Worm (Caenorhabditis elegans): ENCODE measurements around the gene spp-26.
A peak's percentile ranks its signal among the peaks of the same experiment; 100 is the strongest.

spp-26 gene

DNA sequence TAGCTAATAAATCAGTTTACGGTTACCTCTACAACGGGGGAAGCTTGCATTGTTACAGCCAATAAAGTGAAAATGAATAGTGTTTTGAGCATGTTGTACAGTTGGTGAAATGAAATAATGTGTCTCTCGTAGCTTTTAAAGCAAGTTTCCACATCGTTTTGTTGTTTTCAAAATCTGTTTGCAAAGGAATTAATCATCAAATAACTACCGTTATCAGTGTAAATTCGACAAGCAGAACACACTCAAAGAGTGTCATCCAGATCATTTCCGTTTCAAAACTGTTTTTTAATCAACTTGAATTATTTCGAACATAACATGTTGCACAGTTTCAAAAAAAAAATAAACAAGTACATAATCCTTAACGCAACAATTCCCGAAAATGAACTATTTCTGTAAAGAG is 2.0 kb downstream of the spp-26 start, which contains the start of gene spp-27:
TSS of gene spp-27 (minus strand) at position 101 of the 400 bp plus-strand sequence.
- TF ChIP-seq gmeb-2 (tag; optimal IDR thresholded peaks at IDR 0.05) = no peak
- no peak for TF ChIP-seq ceh-48 (tag; optimal IDR thresholded peaks at IDR 0.05)
- TF ChIP-seq eyg-1 (tag; optimal IDR thresholded peaks at IDR 0.05) = no peak
- no peak for TF ChIP-seq unc-55 (GFP tag; optimal IDR thresholded peaks at IDR 0.05)
- no peak for TF ChIP-seq ceh-22 (tag; optimal IDR thresholded peaks at IDR 0.05)

DNA sequence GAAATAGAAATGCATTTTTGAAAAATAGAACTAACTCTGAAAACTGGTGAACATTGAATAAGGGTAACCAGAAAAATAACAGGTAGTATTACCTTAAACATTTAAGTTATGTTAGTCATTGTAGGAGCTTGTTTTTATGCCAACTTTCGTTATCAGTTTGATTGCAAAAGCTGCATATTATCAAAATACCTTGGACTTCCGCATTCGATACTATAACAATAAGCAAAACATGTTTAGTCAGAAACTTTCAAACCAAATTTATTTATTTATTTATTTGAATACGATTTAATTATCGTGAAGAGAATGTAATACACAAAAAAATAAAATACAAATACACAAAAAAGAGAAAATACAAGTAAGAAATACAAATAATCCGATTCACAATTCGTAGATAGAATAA is 4.7 kb downstream of the spp-26 start, which contains the start of gene K04A8.19:
TSS of gene K04A8.19 (minus strand) at position 101 of the 400 bp plus-strand sequence.
- no peak for TF ChIP-seq sox-2 (GFP tag; IDR thresholded peaks at IDR 0.05)
- no peak for TF ChIP-seq fax-1 (tag; optimal IDR thresholded peaks at IDR 0.05)
- no peak for TF ChIP-seq sox-4 (tag; optimal IDR thresholded peaks at IDR 0.05)
- TF ChIP-seq npax-4 (tag; optimal IDR thresholded peaks at IDR 0.05) = no peak
- no peak for TF ChIP-seq pqm-1 (tag; optimal IDR thresholded peaks at IDR 0.05)
- no peak for TF ChIP-seq pha-4 (tag; optimal IDR thresholded peaks at IDR 0.05)
- no peak for TF ChIP-seq gmeb-2 (tag; optimal IDR thresholded peaks at IDR 0.05)
- TF ChIP-seq pag-3 (tag; optimal IDR thresholded peaks at IDR 0.05; ENCODE audit: borderline replicate concordance) = no peak
- no peak for TF ChIP-seq unc-3 (GFP tag; conservative IDR thresholded peaks at IDR 0.05)
- TF ChIP-seq unc-3 (tag; optimal IDR thresholded peaks at IDR 0.05) = no peak
- no peak for TF ChIP-seq unc-42 (tag; optimal IDR thresholded peaks at IDR 0.05)

DNA sequence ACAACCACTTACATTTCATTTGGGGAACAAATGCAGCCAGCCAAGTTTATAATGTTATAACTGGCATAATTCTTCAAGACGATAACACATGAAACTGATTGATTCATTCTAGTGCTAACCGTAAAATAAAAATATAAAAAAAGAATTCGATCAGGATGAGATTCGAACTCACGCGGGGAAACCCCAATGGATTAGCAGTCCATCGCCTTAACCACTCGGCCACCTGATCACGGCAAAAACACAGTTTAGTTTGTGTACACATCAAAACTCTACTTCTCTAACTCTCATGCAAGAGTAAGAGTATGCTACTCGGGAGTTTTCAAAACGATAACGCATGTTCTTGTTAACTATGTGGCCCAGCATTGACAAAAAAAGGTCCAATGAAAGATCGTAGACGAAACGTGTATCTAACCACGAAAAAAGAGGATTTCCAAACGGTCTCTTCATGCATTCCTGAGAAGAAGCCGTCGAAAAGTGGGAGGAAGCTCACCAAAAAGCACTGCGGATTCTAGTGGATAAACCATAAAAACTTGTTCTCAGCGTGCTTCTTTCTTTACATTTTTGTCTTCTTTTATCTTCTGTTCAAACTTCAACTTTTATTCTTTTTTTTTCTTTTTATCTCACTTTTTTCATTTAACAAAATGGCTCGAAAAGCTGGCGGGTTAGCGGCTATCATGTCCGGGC is 7.2 kb downstream of the spp-26 start, which contains the start of gene twk-10:
TSS of gene twk-10 (plus strand) at position 634 of the 684 bp plus-strand sequence.
- peak; percentile 11 for TF ChIP-seq elt-2 (tag; optimal IDR thresholded peaks at IDR 0.05)
- no peak for TF ChIP-seq hlh-13 (GFP tag; optimal IDR thresholded peaks at IDR 0.05)
- TF ChIP-seq fax-1 (tag; optimal IDR thresholded peaks at IDR 0.05) = no peak

DNA sequence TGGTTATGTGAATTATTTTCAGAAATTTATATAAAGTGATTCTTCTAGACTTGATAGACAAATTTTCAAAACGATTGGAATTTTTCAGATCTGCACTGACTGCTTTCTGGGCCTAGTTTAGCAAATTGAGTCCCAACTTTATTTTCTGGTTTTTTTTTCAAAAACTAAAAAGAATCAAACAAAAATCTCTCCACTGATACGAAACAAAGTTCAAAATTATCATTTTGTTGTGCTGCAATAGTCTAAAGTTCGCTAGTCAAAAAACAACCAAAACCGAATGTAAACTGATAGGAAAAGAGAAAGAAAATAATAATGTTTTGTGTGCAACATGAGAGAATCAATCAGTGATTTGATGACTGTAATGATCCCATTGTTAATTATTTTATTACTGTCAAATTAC is 9.1 kb downstream of the spp-26 start, which contains the start of gene lipl-4:
TSS of gene lipl-4 (plus strand) at position 301 of the 400 bp plus-strand sequence.
- TF ChIP-seq elt-2 (tag; optimal IDR thresholded peaks at IDR 0.05) (no peak), C08G9.2 (tag; optimal IDR thresholded peaks at IDR 0.05) (no peak), hlh-30 (tag; optimal IDR thresholded peaks at IDR 0.05; ENCODE audit: insufficient read depth) (no peak), ceh-48 (tag; optimal IDR thresholded peaks at IDR 0.05) (no peak), mec-3 (tag; optimal IDR thresholded peaks at IDR 0.05; ENCODE audit: borderline replicate concordance) (no peak), madf-2 (tag; optimal IDR thresholded peaks at IDR 0.05) (no peak), hlh-13 (GFP tag; optimal IDR thresholded peaks at IDR 0.05) (no peak), fkh-10 (GFP tag; optimal IDR thresholded peaks at IDR 0.05) (no peak), npax-4 (tag; optimal IDR thresholded peaks at IDR 0.05) (no peak), fkh-6 (tag; optimal IDR thresholded peaks at IDR 0.05) (no peak), ceh-9 (tag; optimal IDR thresholded peaks at IDR 0.05) (no peak)

DNA sequence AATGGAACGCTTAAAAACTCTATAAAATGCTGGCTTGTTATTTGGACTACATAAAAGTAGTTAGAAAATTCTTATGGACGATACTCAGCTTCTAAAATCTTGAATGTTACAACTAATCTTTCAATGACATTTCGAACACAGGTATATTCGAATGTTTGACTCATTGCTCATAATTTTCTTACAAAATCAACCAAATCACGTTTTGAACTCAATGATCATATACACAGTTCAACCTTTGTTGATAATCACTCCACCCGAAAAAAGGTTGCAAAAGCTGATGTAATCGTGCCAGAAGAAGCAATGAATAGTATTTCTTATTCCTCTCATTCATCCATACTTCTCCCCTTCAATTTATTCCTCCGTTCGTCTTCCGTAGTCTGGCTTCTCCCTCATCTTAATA is 9.9 kb downstream of the spp-26 start, which contains the start of gene K04A8.20:
TSS of gene K04A8.20 (plus strand) at position 301 of the 400 bp plus-strand sequence.
- TF ChIP-seq ceh-2 (tag; optimal IDR thresholded peaks at IDR 0.05) (no peak), npax-4 (tag; optimal IDR thresholded peaks at IDR 0.05) (no peak), ceh-9 (tag; optimal IDR thresholded peaks at IDR 0.05) (no peak), pha-2 (tag; optimal IDR thresholded peaks at IDR 0.05) (no peak), dmd-4 (tag; optimal IDR thresholded peaks at IDR 0.05; ENCODE audit: borderline replicate concordance) (no peak), T23F11.4 (GFP tag; optimal IDR thresholded peaks at IDR 0.05) (no peak), ceh-48 (tag; optimal IDR thresholded peaks at IDR 0.05) (no peak), ttx-3 (tag; optimal IDR thresholded peaks at IDR 0.05) (no peak), rnt-1 (tag; optimal IDR thresholded peaks at IDR 0.05) (no peak), ref-2 (tag; optimal IDR thresholded peaks at IDR 0.05) (no peak), ceh-14 (tag; optimal IDR thresholded peaks at IDR 0.05) (no peak), ceh-45 (GFP tag; IDR thresholded peaks at IDR 0.05) (no peak), hlh-15 (tag; optimal IDR thresholded peaks at IDR 0.05) (no peak), K02D7.2 (tag; optimal IDR thresholded peaks at IDR 0.05) (no peak), madf-2 (tag; optimal IDR thresholded peaks at IDR 0.05) (no peak), pat-9 (tag; optimal IDR thresholded peaks at IDR 0.05) (no peak), pros-1 (tag; optimal IDR thresholded peaks at IDR 0.05) (no peak), ets-4 (tag; optimal IDR thresholded peaks at IDR 0.05) (no peak), lim-6 (tag; optimal IDR thresholded peaks at IDR 0.05) (no peak), odd-2 (tag; optimal IDR thresholded peaks at IDR 0.05) (no peak)

Measured in whole organism, late embryonic.